Fruit fly (Drosophila melanogaster): ENCODE results near the gene CG17026.
A peak's percentile ranks its signal among the peaks of the same experiment; 100 is the strongest.

Gene CG17026

DNA sequence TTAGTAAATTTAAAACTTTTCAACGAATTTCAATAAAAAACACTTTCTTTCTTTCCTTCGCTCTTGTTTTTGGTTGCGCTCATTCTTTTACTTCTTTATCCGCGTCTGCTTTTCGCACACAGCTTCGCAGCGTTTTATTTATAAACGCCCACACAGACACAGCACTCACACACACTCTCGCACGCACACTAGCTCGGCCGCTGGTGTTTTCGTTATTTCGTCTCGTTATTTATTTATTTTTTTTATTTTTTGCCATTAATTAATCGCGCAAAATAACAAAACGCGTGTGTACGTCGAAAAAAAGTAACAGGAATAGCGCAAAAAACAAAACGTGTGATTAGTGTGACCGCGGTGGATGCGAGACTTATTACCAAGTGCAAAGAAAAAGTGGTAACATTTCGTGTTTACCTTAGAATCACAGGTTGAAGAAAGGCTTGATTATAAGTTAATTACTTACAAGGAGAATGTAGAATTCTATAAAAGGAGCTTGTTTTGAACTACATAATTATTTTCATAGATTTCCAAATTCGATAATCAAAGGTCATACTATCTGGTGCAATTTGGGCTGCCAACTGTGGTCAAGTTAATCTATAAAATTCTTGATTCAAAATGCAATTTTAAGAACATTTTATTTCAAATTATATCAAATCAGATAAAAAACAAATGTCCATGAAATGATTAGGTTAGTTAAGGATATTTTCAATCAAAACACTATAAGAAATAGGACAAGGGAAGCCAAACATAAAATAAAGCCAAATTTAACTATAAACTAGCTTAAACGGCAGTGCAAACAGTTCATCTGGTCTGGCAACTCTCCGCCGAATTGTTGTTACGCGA lies 29.5 kb downstream of the CG17026 start, which contains the start of the genes hzg and mRpS31 (continued):
- TF ChIP-seq ac (GFP tag; optimal IDR thresholded peaks at IDR 0.05): no peak
- TF ChIP-seq CG13123 (GFP tag; optimal IDR thresholded peaks at IDR 0.05): peak; percentile 4
- TF ChIP-seq CG3726 (GFP tag; IDR thresholded peaks at IDR 0.05): no peak
- TF ChIP-seq Fer1 (GFP tag; optimal IDR thresholded peaks at IDR 0.05): no peak
- TF ChIP-seq zen2 (GFP tag; IDR thresholded peaks at IDR 0.05; ENCODE audit: partially characterized antibody): no peak
- TF ChIP-seq NK7.1 (GFP tag; optimal IDR thresholded peaks at IDR 0.05): no peak
- TF ChIP-seq tna (GFP tag; IDR thresholded peaks at IDR 0.05; ENCODE audit: partially characterized antibody): no peak
- TF ChIP-seq chn (GFP tag; optimal IDR thresholded peaks at IDR 0.05): peak; percentile 46
- no peak for TF ChIP-seq CG3065 (GFP tag; optimal IDR thresholded peaks at IDR 0.05)
- TF ChIP-seq CG1792 (GFP tag; optimal IDR thresholded peaks at IDR 0.05): peak; percentile 13
- TF ChIP-seq Aef1 (GFP tag; IDR thresholded peaks at IDR 0.05): no peak
- TF ChIP-seq ems (GFP tag; optimal IDR thresholded peaks at IDR 0.05): no peak
- TF ChIP-seq CG12236 (GFP tag; optimal IDR thresholded peaks at IDR 0.05): no peak
- TF ChIP-seq al (GFP tag; IDR thresholded peaks at IDR 0.05): peak; percentile 52; the same call in 1 of the 2 replicates
- TF ChIP-seq Hr39 (optimal IDR thresholded peaks at IDR 0.05): no peak
- TF ChIP-seq CG11723 (GFP tag; optimal IDR thresholded peaks at IDR 0.05): no peak
- TF ChIP-seq inv (GFP tag; IDR thresholded peaks at IDR 0.05; ENCODE audit: partially characterized antibody): no peak
- TF ChIP-seq ftz-f1 (GFP tag; optimal IDR thresholded peaks at IDR 0.05): no peak
- peak; percentile 54 for TF ChIP-seq CG1602 (GFP tag; optimal IDR thresholded peaks at IDR 0.05)
- peak; percentile 5 for TF ChIP-seq slp2 (GFP tag; optimal IDR thresholded peaks at IDR 0.05)
- peak; percentile 40 for TF ChIP-seq CG12744 (GFP tag; optimal IDR thresholded peaks at IDR 0.05)
- no peak for TF ChIP-seq ATbp (GFP tag; optimal IDR thresholded peaks at IDR 0.05)
- no peak for TF ChIP-seq CG2875 (GFP tag; optimal IDR thresholded peaks at IDR 0.05)
- TF ChIP-seq Usf (GFP tag; optimal IDR thresholded peaks at IDR 0.05): no peak
- TF ChIP-seq Hsf (GFP tag; optimal IDR thresholded peaks at IDR 0.05): peak; percentile 67
- TF ChIP-seq CG16815 (GFP tag; optimal IDR thresholded peaks at IDR 0.05): peak; percentile 2
- peak; percentile 39; the same call in 1 of the 3 replicates for TF ChIP-seq zfh1 (GFP tag; IDR thresholded peaks at IDR 0.05)
- peak; percentile 20 for TF ChIP-seq gsb-n (tag; optimal IDR thresholded peaks at IDR 0.05)
- TF ChIP-seq gce (GFP tag; IDR thresholded peaks at IDR 0.05): no peak
- TF ChIP-seq Sry-β (GFP tag; optimal IDR thresholded peaks at IDR 0.05): peak; percentile 91
- TF ChIP-seq Ssrp (tag; optimal IDR thresholded peaks at IDR 0.05): peak; percentile 55
- TF ChIP-seq trh (GFP tag; optimal IDR thresholded peaks at IDR 0.05): no peak
- TF ChIP-seq Dp (GFP tag; optimal IDR thresholded peaks at IDR 0.05): peak; percentile 9
- TF ChIP-seq Vsx1 (GFP tag; optimal IDR thresholded peaks at IDR 0.05): no peak
- peak; percentile 31 for TF ChIP-seq lab (GFP tag; optimal IDR thresholded peaks at IDR 0.05)
- no peak for TF ChIP-seq aop (GFP tag; IDR thresholded peaks at IDR 0.05)
- TF ChIP-seq CG31224 (GFP tag; IDR thresholded peaks at IDR 0.05): 0 out of 2 replicates have a peak, but pooled peaks have one; percentile 35
- peak; percentile 39 for TF ChIP-seq dmrt11E (tag; optimal IDR thresholded peaks at IDR 0.05)
- peak; percentile 1 for TF ChIP-seq Oli (tag; optimal IDR thresholded peaks at IDR 0.05)
- TF ChIP-seq emc (GFP tag; optimal IDR thresholded peaks at IDR 0.05): peak; percentile 23
- TF ChIP-seq dimm (GFP tag; IDR thresholded peaks at IDR 0.05): no peak
- no peak for TF ChIP-seq ab (GFP tag; optimal IDR thresholded peaks at IDR 0.05)
- TF ChIP-seq CG17328 (GFP tag; IDR thresholded peaks at IDR 0.05): no peak
- no peak for TF ChIP-seq CG8281 (tag; optimal IDR thresholded peaks at IDR 0.05)
- peak; percentile 42 for TF ChIP-seq Sry-δ (GFP tag; optimal IDR thresholded peaks at IDR 0.05)
- peak; percentile 3 for TF ChIP-seq CG8944 (GFP tag; optimal IDR thresholded peaks at IDR 0.05)
- no peak for TF ChIP-seq CG7357 (GFP tag; IDR thresholded peaks at IDR 0.05)
- no peak for TF ChIP-seq luna (GFP tag; optimal IDR thresholded peaks at IDR 0.05)
- no peak for TF ChIP-seq org-1 (GFP tag; optimal IDR thresholded peaks at IDR 0.05)
- peak; percentile 55 for TF ChIP-seq tin (GFP tag; optimal IDR thresholded peaks at IDR 0.05)

Data from whole organism, embryonic.